Fruit fly (Drosophila melanogaster) whole organism, wandering third instar larva: ENCODE results near the gene CG16959.

Source experiments
- Abd-B ChIP-seq: fragments of >200 bp; optimal IDR thresholded peaks from 2 replicates; lab custom pipeline; 2017; ENCODE audit warnings: missing biosample characterization, missing genetic modification characterization
- CG32264 ChIP-seq: fragments of 200-800 bp; sonication (Bioruptor generic); optimal IDR thresholded peaks from 2 replicates; lab custom pipeline; 2016; ENCODE audit warnings: missing biosample characterization, missing genetic modification characterization
- Dfd ChIP-seq: fragments of >200 bp; optimal IDR thresholded peaks from 2 replicates; lab custom pipeline; 2017; ENCODE audit warnings: missing biosample characterization, missing genetic modification characterization
- Dif ChIP-seq: fragments of 200-275, 200-300 bp; sonication (Bioruptor generic); optimal IDR thresholded peaks from 2 replicates; lab custom pipeline; 2018; ENCODE audit warnings: missing biosample characterization, missing genetic modification characterization; ENCODE audit not compliant: partially characterized antibody
- GATAd ChIP-seq: sonication (Bioruptor generic); optimal IDR thresholded peaks from 2 replicates; lab custom pipeline; 2016; ENCODE audit warnings: missing biosample characterization, missing genetic modification characterization
- HLH106 ChIP-seq: fragments of 200-800 bp; optimal IDR thresholded peaks from 3 replicates; lab custom pipeline; 2019; ENCODE audit warnings: missing biosample characterization, mild to moderate bottlenecking, missing genetic modification characterization, moderate library complexity
- Hnf4 ChIP-seq: fragments of 200-800 bp; sonication (Bioruptor generic); optimal IDR thresholded peaks from 2 replicates; lab custom pipeline; 2016; ENCODE audit warnings: missing biosample characterization, mild to moderate bottlenecking, missing genetic modification characterization
- Hr78 ChIP-seq: fragments of >200 bp; optimal IDR thresholded peaks from 2 replicates; lab custom pipeline; 2017; ENCODE audit warnings: missing biosample characterization, missing genetic modification characterization
- Jra ChIP-seq: sonication (Bioruptor generic); optimal IDR thresholded peaks from 2 replicates; lab custom pipeline; 2016; ENCODE audit warnings: missing biosample characterization, missing genetic modification characterization
- Myc ChIP-seq: fragments of >200 bp; optimal IDR thresholded peaks from 2 replicates; lab custom pipeline; 2017
- OdsH ChIP-seq: fragments of 200-800 bp; sonication (Bioruptor generic); optimal IDR thresholded peaks from 2 replicates; lab custom pipeline; 2016; ENCODE audit warnings: missing biosample characterization, mild to moderate bottlenecking, missing genetic modification characterization
- Rel ChIP-seq, 2 experiments: fragments of 200-800 bp; sonication (Bioruptor generic) in 1 of 2; optimal IDR thresholded peaks; 2 replicates in 1 of 2; 3 replicates in 1 of 2; lab custom pipeline; 2016 to 2019; ENCODE audit warnings: mild to moderate bottlenecking in 2 of 2, missing biosample characterization in 2 of 2, missing genetic modification characterization in 2 of 2, moderate library complexity in 1 of 2
- Sp1 ChIP-seq: fragments of 200-800 bp; sonication (Bioruptor generic); optimal IDR thresholded peaks from 3 replicates; lab custom pipeline; 2019; ENCODE audit warnings: missing biosample characterization, mild to moderate bottlenecking, missing genetic modification characterization, moderate library complexity
- Vsx2 ChIP-seq: fragments of 200-300, 225-300 bp; sonication (Bioruptor generic); optimal IDR thresholded peaks from 2 replicates; lab custom pipeline; 2018; ENCODE audit warnings: missing biosample characterization, missing genetic modification characterization; ENCODE audit not compliant: partially characterized antibody
- brk ChIP-seq: fragments of 200-800 bp; sonication (Bioruptor generic); optimal IDR thresholded peaks from 2 replicates; lab custom pipeline; 2016; ENCODE audit warnings: missing biosample characterization, mild to moderate bottlenecking, missing genetic modification characterization
- dl ChIP-seq, 2 experiments: fragments of 175-275, 200-275 bp in 1 of 2; fragments of 200-275 bp in 1 of 2; sonication (Bioruptor generic); optimal IDR thresholded peaks; lab custom pipeline; 2018; ENCODE audit warnings: mild to moderate bottlenecking in 2 of 2, missing biosample characterization in 2 of 2, missing genetic modification characterization in 2 of 2, moderate library complexity in 2 of 2; ENCODE audit not compliant: partially characterized antibody in 2 of 2, insufficient read depth in 1 of 2
- dmrt93B ChIP-seq: fragments of 200-800 bp; sonication (Bioruptor generic); optimal IDR thresholded peaks from 2 replicates; lab custom pipeline; 2018; ENCODE audit warnings: missing biosample characterization, mild to moderate bottlenecking, missing genetic modification characterization
- ey ChIP-seq: fragments of 200-800 bp; sonication (Bioruptor generic); optimal IDR thresholded peaks from 2 replicates; lab custom pipeline; 2016; ENCODE audit warnings: missing biosample characterization, missing genetic modification characterization
- foxo ChIP-seq, 2 experiments: fragments of 200-800 bp; sonication (Bioruptor generic); optimal IDR thresholded peaks; 2 replicates in 1 of 2; 3 replicates in 1 of 2; lab custom pipeline; 2016 to 2017; ENCODE audit warnings: missing biosample characterization in 2 of 2, missing genetic modification characterization in 2 of 2
- h ChIP-seq: fragments of 200-800 bp; sonication (Bioruptor generic); optimal IDR thresholded peaks from 3 replicates; lab custom pipeline; 2016; ENCODE audit warnings: missing biosample characterization, mild to moderate bottlenecking, missing genetic modification characterization
- jim ChIP-seq: fragments of 175-275, 200-325 bp; sonication (Bioruptor generic); optimal IDR thresholded peaks from 2 replicates; lab custom pipeline; 2016; ENCODE audit warnings: missing biosample characterization, mild to moderate bottlenecking, missing genetic modification characterization
- lola ChIP-seq: fragments of >200 bp; optimal IDR thresholded peaks from 2 replicates; lab custom pipeline; 2017; ENCODE audit warnings: missing biosample characterization, missing genetic modification characterization
- psq ChIP-seq: fragments of 200-800 bp; sonication (Bioruptor generic); optimal IDR thresholded peaks from 3 replicates; lab custom pipeline; 2017; ENCODE audit warnings: missing biosample characterization, mild to moderate bottlenecking, missing genetic modification characterization, moderate library complexity
- sv ChIP-seq: fragments of 200-800 bp; sonication (Bioruptor generic); optimal IDR thresholded peaks from 3 replicates; lab custom pipeline; 2016; ENCODE audit warnings: missing biosample characterization, missing genetic modification characterization
- woc ChIP-seq: sonication (Bioruptor generic); optimal IDR thresholded peaks from 2 replicates; lab custom pipeline; 2016; ENCODE audit warnings: missing biosample characterization, mild to moderate bottlenecking, missing genetic modification characterization

Gene CG16959

dm6 chr3L:15131278-15131677, 6.2 kb upstream of the CG16959 start, which contains the start of gene CG13457:
CG13457 (minus strand) TSS chr3L:15131378.
- TF ChIP-seq HLH106 (no peak), h (GFP tag; lab: Kevin White, UChicago) (no peak), OdsH (no peak), Myc (lab: Kevin White, UChicago) (no peak), Rel (GFP tag; optimal IDR thresholded peaks at IDR 0.05; lab: Kevin White, UChicago) (no peak), Rel (tag; optimal IDR thresholded peaks at IDR 0.05; lab: Kevin White, UChicago) (no peak), ey (GFP tag; lab: Kevin White, UChicago) (no peak), Dfd (GFP tag; lab: Kevin White, UChicago) (no peak), CG32264 (GFP tag; lab: Kevin White, UChicago) (no peak), sv (no peak), psq (GFP tag; lab: Kevin White, UChicago) (no peak), Hnf4 (GFP tag; lab: Kevin White, UChicago) (no peak), Hr78 (GFP tag; lab: Kevin White, UChicago) (no peak), lola (GFP tag; lab: Kevin White, UChicago) (no peak)

DNA sequence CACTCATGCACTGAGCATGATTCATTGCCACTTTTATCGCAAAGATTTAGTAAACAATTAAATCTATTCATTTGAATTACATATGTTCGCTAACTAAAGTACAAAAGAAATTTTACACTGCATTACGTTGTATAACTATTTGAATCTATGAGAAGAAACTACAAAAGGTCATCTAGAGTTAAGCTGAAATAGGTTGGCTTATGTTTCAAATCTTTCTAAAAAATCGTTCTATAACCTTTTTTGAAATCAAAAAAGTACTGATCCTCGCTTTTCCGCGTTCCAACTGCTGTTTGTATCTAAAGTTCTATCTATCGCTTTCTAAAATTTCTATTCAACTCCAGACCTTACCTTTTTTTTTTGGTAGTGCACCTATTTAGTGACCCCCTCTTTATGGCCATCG, 596 bp upstream of the CG16959 start:
- TF ChIP-seq Jra (GFP tag; lab: Kevin White, UChicago) (no peak), Hnf4 (GFP tag; lab: Kevin White, UChicago) (no peak), Sp1 (GFP tag; lab: Kevin White, UChicago) (no peak)

- TF ChIP-seq Rel (GFP tag; optimal IDR thresholded peaks at IDR 0.05; lab: Kevin White, UChicago) (no peak), Rel (tag; optimal IDR thresholded peaks at IDR 0.05; lab: Kevin White, UChicago) (peak; percentile 56), Dif (no peak)
Observed at dm6 chr3L:15123736-15124135, 1.4 kb downstream of the CG16959 start.

dm6 chr3L:15121272-15121671, 3.8 kb downstream of the CG16959 start, which contains the start of gene CG32847:
CG32847 (plus strand) TSS chr3L:15121572.
- TF ChIP-seq dmrt93B (GFP tag; lab: Kevin White, UChicago): no peak
- no peak for TF ChIP-seq Myc (lab: Kevin White, UChicago)
- no peak for TF ChIP-seq Dif
- TF ChIP-seq GATAd (GFP tag; lab: Kevin White, UChicago): no peak
- TF ChIP-seq Vsx2 (GFP tag; lab: Kevin White, UChicago): no peak
- no peak for TF ChIP-seq Abd-B (GFP tag; lab: Kevin White, UChicago)
- no peak for TF ChIP-seq foxo (GFP tag; optimal IDR thresholded peaks at IDR 0.05; lab: Kevin White, UChicago)

DNA sequence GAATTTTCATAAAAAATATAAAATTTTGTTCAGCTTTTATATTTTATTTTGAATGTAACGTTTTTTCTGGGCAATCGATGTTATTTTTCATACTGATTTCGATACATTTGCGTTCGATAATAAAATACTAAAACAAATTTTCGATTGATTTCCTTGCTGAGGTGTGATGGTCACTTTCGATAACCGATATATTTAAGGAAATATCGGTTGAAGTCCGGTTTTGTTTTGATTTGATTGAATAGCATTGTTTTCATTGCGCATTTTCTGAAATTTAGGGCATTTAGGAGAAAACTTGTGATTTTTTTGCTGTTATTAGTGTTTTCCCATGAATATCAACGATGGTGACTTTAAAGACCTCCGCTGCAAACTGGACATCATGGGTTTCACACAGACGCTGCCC, 8.6 kb downstream of the CG16959 start, which contains the start of gene Cep135:
TSS of gene Cep135 (plus strand) at position 202 of the 400 bp plus-strand sequence.
- TF ChIP-seq Dif (no peak), brk (GFP tag; lab: Kevin White, UChicago) (peak; percentile 71), Sp1 (GFP tag; lab: Kevin White, UChicago) (no peak), dmrt93B (GFP tag; lab: Kevin White, UChicago) (no peak), HLH106 (no peak), Vsx2 (GFP tag; lab: Kevin White, UChicago) (no peak)
- TF ChIP-seq, all 38 proteins: peak for 1

dm6 chr3L:15113257-15113656, 11.9 kb downstream of the CG16959 start, which contains the start of gene CG13458:
CG13458 (plus strand) TSS chr3L:15113557.
- TF ChIP-seq jim (GFP tag; lab: Kevin White, UChicago): no peak
- TF ChIP-seq Vsx2 (GFP tag; lab: Kevin White, UChicago): no peak
- no peak for TF ChIP-seq dl (GFP tag; optimal IDR thresholded peaks at IDR 0.05; lab: Kevin White, UChicago; ENCODE audit: insufficient read depth in 1 of 2, partially characterized antibody in 2 of 2)
- no peak for TF ChIP-seq foxo (GFP tag; optimal IDR thresholded peaks at IDR 0.05; lab: Kevin White, UChicago)
- TF ChIP-seq, all 38 proteins: peak for 0

DNA sequence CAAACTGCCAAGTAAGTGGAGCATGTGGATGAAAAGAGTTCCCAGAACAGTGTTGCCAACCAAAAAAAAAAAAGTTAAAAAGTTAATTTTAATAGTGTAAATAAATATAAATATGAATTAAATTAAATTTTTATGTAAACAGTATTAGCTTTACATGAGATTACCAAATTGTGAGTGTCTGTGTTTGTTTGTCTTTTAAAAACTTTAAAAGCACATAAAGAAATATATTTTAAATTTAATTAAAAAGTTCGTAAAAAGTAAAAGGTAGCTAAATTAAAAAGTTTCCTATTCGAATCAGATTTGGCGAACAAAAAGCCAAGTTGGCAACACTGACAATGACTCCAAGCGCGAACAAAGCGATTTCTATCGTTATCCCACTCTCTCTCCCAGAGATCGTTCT, 16.2 kb downstream of the CG16959 start:
- TF ChIP-seq Myc (lab: Kevin White, UChicago) (peak; percentile 47), Sp1 (GFP tag; lab: Kevin White, UChicago) (no peak), woc (no peak), HLH106 (peak; percentile 40)
